Fruit fly (Drosophila melanogaster): ENCODE results near the gene CG3008.

CG3008 gene

dm6 chr2L:4905365-4906280 lies 22.5 kb downstream of the CG3008 start:
- TF ChIP-seq CTCF (optimal IDR thresholded peaks at IDR 0.05): no peak
- no peak for TF ChIP-seq CG8478 (optimal IDR thresholded peaks at IDR 0.05)

- TF ChIP-seq CTCF (optimal IDR thresholded peaks at IDR 0.05): no peak
- no peak for TF ChIP-seq CG8478 (optimal IDR thresholded peaks at IDR 0.05)
Observed at dm6 chr2L:4906546-4907250, 23.6 kb downstream of the CG3008 start, which contains the start of gene snsl. TSS of gene snsl (minus strand) at chr2L:4906762.

dm6 chr2L:4907986-4908385 lies 24.9 kb downstream of the CG3008 start:
- TF ChIP-seq CG8478 (optimal IDR thresholded peaks at IDR 0.05) (no peak), CTCF (optimal IDR thresholded peaks at IDR 0.05) (no peak)

- no peak for TF ChIP-seq CTCF (optimal IDR thresholded peaks at IDR 0.05)
- no peak for TF ChIP-seq CG8478 (optimal IDR thresholded peaks at IDR 0.05)
Observed at dm6 chr2L:4915715-4916153, 32.6 kb downstream of the CG3008 start.

dm6 chr2L:4916738-4917137 lies 33.6 kb downstream of the CG3008 start:
- TF ChIP-seq CTCF (optimal IDR thresholded peaks at IDR 0.05) (no peak), CG8478 (optimal IDR thresholded peaks at IDR 0.05) (no peak)

- TF ChIP-seq CTCF (optimal IDR thresholded peaks at IDR 0.05): no peak
- no peak for TF ChIP-seq CG8478 (optimal IDR thresholded peaks at IDR 0.05)
Observed at dm6 chr2L:4928340-4928739, 45.2 kb downstream of the CG3008 start.

- TF ChIP-seq CG8478 (optimal IDR thresholded peaks at IDR 0.05) (no peak), CTCF (optimal IDR thresholded peaks at IDR 0.05) (no peak)
Observed at dm6 chr2L:4930541-4930940, 47.4 kb downstream of the CG3008 start.

dm6 chr2L:4932284-4932683 lies 49.2 kb downstream of the CG3008 start, which contains the start of gene hoe1:
TSS of gene hoe1 (minus strand) at chr2L:4932384.
- TF ChIP-seq CG8478 (optimal IDR thresholded peaks at IDR 0.05) (no peak), CTCF (optimal IDR thresholded peaks at IDR 0.05) (no peak)

Data from S2 (cell line).